Fruit fly (Drosophila melanogaster): ENCODE measurements around the gene CG1265.

CG1265 gene

dm6 chr3L:4231401-4232014 lies 23.1 kb upstream of the CG1265 start (continued):
- TF ChIP-seq CG14441 (GFP tag; IDR thresholded peaks at IDR 0.05) (0 out of 2 replicates have a peak, but pooled peaks have one; percentile 5), pan (optimal IDR thresholded peaks at IDR 0.05) (no peak), pan (GFP tag; optimal IDR thresholded peaks at IDR 0.05 in 1 of 2, IDR thresholded peaks at IDR 0.05 in 1 of 2) (no peak), abd-A (tag; optimal IDR thresholded peaks at IDR 0.05) (peak; percentile 8), z (GFP tag; IDR thresholded peaks at IDR 0.05) (no peak), CG10543 (GFP tag; optimal IDR thresholded peaks at IDR 0.05) (no peak), phol (tag; optimal IDR thresholded peaks at IDR 0.05) (no peak), Hr39 (optimal IDR thresholded peaks at IDR 0.05) (no peak), lab (GFP tag; optimal IDR thresholded peaks at IDR 0.05) (no peak)

- TF ChIP-seq CG5180 (GFP tag; optimal IDR thresholded peaks at IDR 0.05) (peak; percentile 32), ttk (GFP tag; IDR thresholded peaks at IDR 0.05) (peak; percentile 17; the same call in 1 of the 2 replicates), CG12769 (tag; optimal IDR thresholded peaks at IDR 0.05) (peak; percentile 8), ATbp (GFP tag; optimal IDR thresholded peaks at IDR 0.05) (no peak), Max (GFP tag; optimal IDR thresholded peaks at IDR 0.05) (no peak), CG2199 (GFP tag; IDR thresholded peaks at IDR 0.05) (peak; percentile 61; the same call in 1 of the 3 replicates), crol (GFP tag; IDR thresholded peaks at IDR 0.05) (peak; percentile 97), CG2678 (tag; optimal IDR thresholded peaks at IDR 0.05) (no peak), kni (GFP tag; optimal IDR thresholded peaks at IDR 0.05) (peak; percentile 97), seq (GFP tag; IDR thresholded peaks at IDR 0.05) (0 out of 2 replicates have a peak, but pooled peaks have one; percentile 15), Kr (GFP tag; optimal IDR thresholded peaks at IDR 0.05) (peak; percentile 34), Deaf1 (tag; optimal IDR thresholded peaks at IDR 0.05) (peak; percentile 43), lov (optimal IDR thresholded peaks at IDR 0.05) (no peak), lov (GFP tag; IDR thresholded peaks at IDR 0.05) (0 out of 3 replicates have a peak, but pooled peaks have one; percentile 61), bbx (GFP tag; IDR thresholded peaks at IDR 0.05; ENCODE audit: partially characterized antibody) (0 out of 2 replicates have a peak, but pooled peaks have one; percentile 23), grn (GFP tag; optimal IDR thresholded peaks at IDR 0.05) (peak; percentile 24), sisA (GFP tag; IDR thresholded peaks at IDR 0.05) (no peak), chinmo (GFP tag; IDR thresholded peaks at IDR 0.05; ENCODE audit: partially characterized antibody) (peak; percentile 72; the same call in 1 of the 4 replicates), z (GFP tag; IDR thresholded peaks at IDR 0.05) (peak; percentile 85), tna (GFP tag; IDR thresholded peaks at IDR 0.05; ENCODE audit: partially characterized antibody) (no peak), Nf-YB (GFP tag; optimal IDR thresholded peaks at IDR 0.05) (peak; percentile 62), oc (tag; optimal IDR thresholded peaks at IDR 0.05) (peak; percentile 98), ERR (GFP tag; optimal IDR thresholded peaks at IDR 0.05) (no peak), Nf-YC (tag; optimal IDR thresholded peaks at IDR 0.05) (peak; percentile 3), CG6813 (GFP tag; optimal IDR thresholded peaks at IDR 0.05) (peak; percentile 28), peb (GFP tag; IDR thresholded peaks at IDR 0.05) (peak; percentile 30; the same call in 1 of the 2 replicates), pan (optimal IDR thresholded peaks at IDR 0.05) (no peak), pan (GFP tag; optimal IDR thresholded peaks at IDR 0.05 in 1 of 2, IDR thresholded peaks at IDR 0.05 in 1 of 2) (peak in 1 of 2 experiments; percentile 9), CG10959 (GFP tag; IDR thresholded peaks at IDR 0.05) (no peak), CG6272 (GFP tag; IDR thresholded peaks at IDR 0.05) (0 out of 2 replicates have a peak, but pooled peaks have one; percentile 32), Hmr (GFP tag; optimal IDR thresholded peaks at IDR 0.05) (no peak), zen (tag; optimal IDR thresholded peaks at IDR 0.05) (peak; percentile 9), h (optimal IDR thresholded peaks at IDR 0.05) (no peak), tll (GFP tag; optimal IDR thresholded peaks at IDR 0.05) (peak in 1 of 2 experiments; percentile 88), abd-A (tag; optimal IDR thresholded peaks at IDR 0.05) (no peak), gsb (GFP tag; IDR thresholded peaks at IDR 0.05) (no peak), Opbp (GFP tag; IDR thresholded peaks at IDR 0.05; ENCODE audit: partially characterized antibody) (no peak), gcm2 (GFP tag; optimal IDR thresholded peaks at IDR 0.05) (no peak), CG8359 (GFP tag; optimal IDR thresholded peaks at IDR 0.05; ENCODE audit: borderline replicate concordance) (no peak), Camta (GFP tag; optimal IDR thresholded peaks at IDR 0.05) (no peak), eve (GFP tag; optimal IDR thresholded peaks at IDR 0.05) (no peak), bcd (GFP tag; optimal IDR thresholded peaks at IDR 0.05) (no peak)
Measured at dm6 chr3L:4232227-4232626, 22.3 kb upstream of the CG1265 start.
